Worm (Caenorhabditis elegans) whole organism, mixed stage, embryonic: ENCODE measurements around the gene utp-20.

Source experiments
- M03D4.4 ChIP-seq: sonication (generic microtip); optimal IDR thresholded peaks from 2 replicates; lab custom pipeline; 2017; ENCODE audit warnings: mild to moderate bottlenecking, missing genetic modification characterization, missing compliant biosample characterization
- bed-3 ChIP-seq: fragments of 200-800 bp; sonication (Bioruptor generic); optimal IDR thresholded peaks from 3 replicates; lab custom pipeline; 2018; ENCODE audit warnings: mild to moderate bottlenecking, missing genetic modification characterization, moderate library complexity, missing compliant biosample characterization
- blmp-1 ChIP-seq: fragments of 150-350 bp; optimal IDR thresholded peaks from 2 replicates; lab custom pipeline; 2014; ENCODE audit warnings: missing biosample characterization, missing genetic modification characterization
- ceh-39 ChIP-seq: fragments of 150-350 bp; optimal IDR thresholded peaks from 2 replicates; lab custom pipeline; 2014; ENCODE audit warnings: missing biosample characterization, missing genetic modification characterization
- ceh-43 ChIP-seq: fragments of 200-800 bp; sonication (Bioruptor generic); optimal IDR thresholded peaks from 2 replicates; lab custom pipeline; 2018; ENCODE audit warnings: mild to moderate bottlenecking, missing genetic modification characterization, moderate library complexity, missing compliant biosample characterization
- ceh-83 ChIP-seq: fragments of 200-800 bp; sonication (Bioruptor generic); optimal IDR thresholded peaks from 2 replicates; lab custom pipeline; 2018; ENCODE audit warnings: mild to moderate bottlenecking, missing genetic modification characterization, missing compliant biosample characterization
- ces-1 ChIP-seq: fragments of 150-350 bp; optimal IDR thresholded peaks from 2 replicates; lab custom pipeline; 2014; ENCODE audit warnings: missing biosample characterization, missing genetic modification reagents, missing genetic modification characterization
- cnd-1 ChIP-seq: fragments of 200-800 bp; sonication (Bioruptor generic); optimal IDR thresholded peaks from 2 replicates; lab custom pipeline; 2018; ENCODE audit warnings: mild to moderate bottlenecking, missing genetic modification characterization, missing compliant biosample characterization
- drap-1 ChIP-seq: fragments of 200-800 bp; sonication (Bioruptor generic); optimal IDR thresholded peaks from 3 replicates; lab custom pipeline; 2018; ENCODE audit warnings: mild to moderate bottlenecking, missing genetic modification characterization, missing compliant biosample characterization
- elt-1 ChIP-seq: sonication (generic microtip); optimal IDR thresholded peaks from 2 replicates; lab custom pipeline; 2017; ENCODE audit warnings: missing genetic modification characterization, mild to moderate bottlenecking, missing compliant biosample characterization, antibody characterized with exemption, moderate library complexity, borderline replicate concordance; ENCODE audit not compliant: insufficient read depth
- elt-3 ChIP-seq: fragments of 150-350 bp; optimal IDR thresholded peaks from 2 replicates; lab custom pipeline; 2014; ENCODE audit warnings: missing biosample characterization, missing genetic modification characterization
- flh-1 ChIP-seq: fragments of 200-800 bp; sonication (Bioruptor generic); optimal IDR thresholded peaks from 2 replicates; lab custom pipeline; 2018; ENCODE audit warnings: mild to moderate bottlenecking, missing genetic modification characterization, moderate library complexity, missing compliant biosample characterization
- ham-2 ChIP-seq: fragments of 200-800 bp; sonication (Bioruptor generic); optimal IDR thresholded peaks from 2 replicates; lab custom pipeline; 2018; ENCODE audit warnings: mild to moderate bottlenecking, missing genetic modification characterization, missing compliant biosample characterization
- hlh-1 ChIP-seq: fragments of 150-350 bp; optimal IDR thresholded peaks from 2 replicates; lab custom pipeline; 2014; ENCODE audit warnings: missing biosample characterization, missing genetic modification reagents, missing genetic modification characterization
- lin-13 ChIP-seq: fragments of 150-350 bp; optimal IDR thresholded peaks from 2 replicates; lab custom pipeline; 2014; ENCODE audit warnings: missing biosample characterization, missing genetic modification characterization
- lsy-2 ChIP-seq: fragments of 150-350 bp; optimal IDR thresholded peaks from 2 replicates; lab custom pipeline; 2014; ENCODE audit warnings: missing biosample characterization, missing genetic modification characterization
- mab-5 ChIP-seq: fragments of 150-350 bp; optimal IDR thresholded peaks from 2 replicates; lab custom pipeline; 2014; ENCODE audit warnings: missing biosample characterization, missing genetic modification characterization
- mep-1 ChIP-seq: fragments of 150-350 bp; optimal IDR thresholded peaks from 2 replicates; lab custom pipeline; 2017; ENCODE audit warnings: missing biosample characterization, missing genetic modification reagents, missing genetic modification characterization, inconsistent platforms
- mls-2 ChIP-seq: sonication (generic microtip); optimal IDR thresholded peaks from 2 replicates; lab custom pipeline; 2016; ENCODE audit warnings: mild to moderate bottlenecking, missing genetic modification characterization, moderate library complexity, missing compliant biosample characterization
- nhr-12 ChIP-seq: fragments of 150-350 bp; optimal IDR thresholded peaks from 2 replicates; lab custom pipeline; 2014; ENCODE audit warnings: missing biosample characterization, missing genetic modification characterization
- nhr-2 ChIP-seq: fragments of 150-350 bp; optimal IDR thresholded peaks from 2 replicates; lab custom pipeline; 2014; ENCODE audit warnings: missing biosample characterization, missing genetic modification characterization
- nhr-237 ChIP-seq: fragments of 150-350 bp; optimal IDR thresholded peaks from 2 replicates; lab custom pipeline; 2014; ENCODE audit warnings: missing biosample characterization, missing genetic modification characterization
- nhr-28 ChIP-seq: fragments of 150-350 bp; optimal IDR thresholded peaks from 2 replicates; lab custom pipeline; 2014; ENCODE audit warnings: missing biosample characterization, missing genetic modification characterization
- nhr-76 ChIP-seq: sonication (generic microtip); optimal IDR thresholded peaks from 2 replicates; lab custom pipeline; 2017; ENCODE audit warnings: missing biosample characterization, missing genetic modification characterization
- pha-4 ChIP-seq: fragments of 150-350 bp; optimal IDR thresholded peaks from 2 replicates; lab custom pipeline; 2018; ENCODE audit warnings: missing biosample characterization, missing genetic modification reagents, missing genetic modification characterization
- sem-2 ChIP-seq: fragments of 200-800 bp; sonication (Bioruptor generic); optimal IDR thresholded peaks from 2 replicates; lab custom pipeline; 2018; ENCODE audit warnings: mild to moderate bottlenecking, missing genetic modification characterization, missing compliant biosample characterization
- snpc-4 ChIP-seq: fragments of 150-350 bp; optimal IDR thresholded peaks from 2 replicates; lab custom pipeline; 2014; ENCODE audit warnings: missing biosample characterization, missing genetic modification characterization
- sptf-1 ChIP-seq: sonication (generic microtip); optimal IDR thresholded peaks from 2 replicates; lab custom pipeline; 2017; ENCODE audit warnings: mild to moderate bottlenecking, missing genetic modification characterization, moderate library complexity, missing compliant biosample characterization
- tbx-8 ChIP-seq: fragments of 200-800 bp; sonication (Bioruptor generic); optimal IDR thresholded peaks from 2 replicates; lab custom pipeline; 2018; ENCODE audit warnings: mild to moderate bottlenecking, missing genetic modification characterization, moderate library complexity, missing compliant biosample characterization
- unc-120 ChIP-seq: sonication (generic microtip); optimal IDR thresholded peaks from 2 replicates; lab custom pipeline; 2017; ENCODE audit warnings: missing genetic modification characterization, missing compliant biosample characterization; ENCODE audit not compliant: poor library complexity, severe bottlenecking
- unc-39 ChIP-seq: fragments of 150-350 bp; optimal IDR thresholded peaks from 2 replicates; lab custom pipeline; 2014; ENCODE audit warnings: missing biosample characterization, missing genetic modification characterization
- unc-62 ChIP-seq: fragments of 150-350 bp; optimal IDR thresholded peaks from 2 replicates; lab custom pipeline; 2014; ENCODE audit warnings: missing biosample characterization, missing genetic modification reagents, missing genetic modification characterization
- zip-8 ChIP-seq: fragments of 150-350 bp; optimal IDR thresholded peaks from 2 replicates; lab custom pipeline; 2014; ENCODE audit warnings: missing biosample characterization, missing genetic modification characterization
- ztf-11 ChIP-seq: fragments of 150-350 bp; optimal IDR thresholded peaks from 2 replicates; lab custom pipeline; 2014; ENCODE audit warnings: missing biosample characterization, missing genetic modification characterization

Gene utp-20

ce11 chrII:6589408-6589807 is 53.2 kb downstream of the utp-20 start, which contains the start of gene vps-32.1:
Gene vps-32.1, plus strand, starts transcription at chrII:6589708.
- TF ChIP-seq mep-1 (tag; lab: Kevin White, UChicago) (no peak), nhr-12 (tag; lab: Kevin White, UChicago) (no peak), drap-1 (GFP tag; lab: Kevin White, UChicago) (no peak), blmp-1 (tag; lab: Kevin White, UChicago) (no peak), tbx-8 (GFP tag; lab: Kevin White, UChicago) (no peak), bed-3 (GFP tag; lab: Kevin White, UChicago) (no peak), elt-1 (tag; lab: Kevin White, UChicago) (no peak), cnd-1 (no peak), elt-3 (no peak), sem-2 (GFP tag; lab: Kevin White, UChicago) (no peak), unc-120 (no peak), lsy-2 (tag; lab: Kevin White, UChicago) (no peak), nhr-237 (no peak), sptf-1 (no peak), M03D4.4 (no peak), flh-1 (GFP tag; lab: Kevin White, UChicago) (no peak), nhr-76 (tag; lab: Kevin White, UChicago) (no peak), nhr-28 (tag; lab: Kevin White, UChicago) (no peak)

- TF ChIP-seq ces-1 (GFP tag; lab: Kevin White, UChicago) (no peak), nhr-2 (tag; lab: Kevin White, UChicago) (no peak), flh-1 (GFP tag; lab: Kevin White, UChicago) (no peak), unc-62 (GFP tag; lab: Kevin White, UChicago) (no peak), lin-13 (tag; lab: Kevin White, UChicago) (no peak), pha-4 (no peak), unc-39 (tag; lab: Kevin White, UChicago) (no peak), blmp-1 (tag; lab: Kevin White, UChicago) (no peak), mls-2 (tag; lab: Kevin White, UChicago) (no peak), sptf-1 (no peak), hlh-1 (tag; lab: Kevin White, UChicago) (no peak), mep-1 (tag; lab: Kevin White, UChicago) (no peak), nhr-76 (tag; lab: Kevin White, UChicago) (no peak), unc-120 (no peak), ceh-43 (GFP tag; lab: Kevin White, UChicago) (no peak), ceh-39 (tag; lab: Kevin White, UChicago) (no peak), snpc-4 (tag; lab: Kevin White, UChicago) (no peak), sem-2 (GFP tag; lab: Kevin White, UChicago) (no peak), nhr-237 (no peak), nhr-12 (tag; lab: Kevin White, UChicago) (no peak)
Measured at ce11 chrII:6591000-6591399, 54.8 kb downstream of the utp-20 start.

- no peak for TF ChIP-seq zip-8 (tag; lab: Kevin White, UChicago)
- no peak for TF ChIP-seq ces-1 (GFP tag; lab: Kevin White, UChicago)
- TF ChIP-seq unc-39 (tag; lab: Kevin White, UChicago) = no peak
- no peak for TF ChIP-seq unc-62 (GFP tag; lab: Kevin White, UChicago)
- TF ChIP-seq bed-3 (GFP tag; lab: Kevin White, UChicago) = no peak
- no peak for TF ChIP-seq ceh-83
- TF ChIP-seq ztf-11 = no peak
- TF ChIP-seq ham-2 (GFP tag; lab: Kevin White, UChicago) = no peak
- no peak for TF ChIP-seq mab-5 (tag; lab: Kevin White, UChicago)
- TF ChIP-seq drap-1 (GFP tag; lab: Kevin White, UChicago) = no peak
- no peak for TF ChIP-seq hlh-1 (tag; lab: Kevin White, UChicago)
- no peak for TF ChIP-seq cnd-1
Measured at ce11 chrII:6592251-6592650, 56.1 kb downstream of the utp-20 start, which contains the start of gene C56C10.9. Gene C56C10.9, minus strand, starts transcription at chrII:6592351.

ce11 chrII:6594151-6594550 is 58.0 kb downstream of the utp-20 start, which contains the start of gene aipr-1:
Gene aipr-1, minus strand, starts transcription at chrII:6594251.
- TF ChIP-seq elt-1 (tag; lab: Kevin White, UChicago) = no peak
